Fruit fly (Drosophila melanogaster): Measurements from ENCODE around the gene CG6865.

CG6865 gene

dm6 chr3L:18813963-18814647 lies 49.3 kb upstream of the CG6865 start (continued):
- TF ChIP-seq amos (GFP tag; IDR thresholded peaks at IDR 0.05; ENCODE audit: partially characterized antibody) (no peak), twi (tag; optimal IDR thresholded peaks at IDR 0.05) (no peak), Hr51 (GFP tag; optimal IDR thresholded peaks at IDR 0.05) (peak in 1 of 2 experiments; percentile 46), nmo (GFP tag; optimal IDR thresholded peaks at IDR 0.05) (no peak), Pdp1 (GFP tag; optimal IDR thresholded peaks at IDR 0.05) (peak; percentile 2 to 77), ab (GFP tag; optimal IDR thresholded peaks at IDR 0.05) (no peak), CG3838 (GFP tag; optimal IDR thresholded peaks at IDR 0.05) (peak; percentile 69), toy (GFP tag; IDR thresholded peaks at IDR 0.05) (no peak), CG1832 (GFP tag; optimal IDR thresholded peaks at IDR 0.05) (no peak), onecut (GFP tag; IDR thresholded peaks at IDR 0.05) (peak; percentile 57), CG1529 (GFP tag; optimal IDR thresholded peaks at IDR 0.05) (peak; percentile 62), vnd (GFP tag; IDR thresholded peaks at IDR 0.05; ENCODE audit: partially characterized antibody) (no peak), CG16815 (GFP tag; optimal IDR thresholded peaks at IDR 0.05) (no peak), Mrtf (GFP tag; IDR thresholded peaks at IDR 0.05) (no peak; the same call in 2 of the 3 replicates), da (GFP tag; optimal IDR thresholded peaks at IDR 0.05) (peak; percentile 42), CG7786 (GFP tag; optimal IDR thresholded peaks at IDR 0.05) (peak; percentile 19), Awh (GFP tag; IDR thresholded peaks at IDR 0.05) (peak; percentile 80), CG8089 (GFP tag; optimal IDR thresholded peaks at IDR 0.05) (peak; percentile 56), CG9817 (tag; optimal IDR thresholded peaks at IDR 0.05) (no peak), prd (optimal IDR thresholded peaks at IDR 0.05) (no peak), prd (GFP tag; IDR thresholded peaks at IDR 0.05) (no peak), nau (GFP tag; optimal IDR thresholded peaks at IDR 0.05) (no peak), CG9797 (GFP tag; optimal IDR thresholded peaks at IDR 0.05) (no peak), tll (GFP tag; optimal IDR thresholded peaks at IDR 0.05) (peak in 1 of 2 experiments; percentile 30), HHEX (GFP tag; optimal IDR thresholded peaks at IDR 0.05) (peak; percentile 81), CG4617 (GFP tag; optimal IDR thresholded peaks at IDR 0.05; ENCODE audit: borderline replicate concordance) (no peak), CG17186 (GFP tag; optimal IDR thresholded peaks at IDR 0.05) (no peak), seq (GFP tag; IDR thresholded peaks at IDR 0.05) (peak; percentile 56; the same call in 1 of the 2 replicates), otp (GFP tag; IDR thresholded peaks at IDR 0.05) (no peak), Gsc (GFP tag; IDR thresholded peaks at IDR 0.05) (no peak), CG30403 (GFP tag; optimal IDR thresholded peaks at IDR 0.05) (no peak), CG33557 (GFP tag; optimal IDR thresholded peaks at IDR 0.05) (peak; percentile 3), Sry-β (GFP tag; optimal IDR thresholded peaks at IDR 0.05) (no peak), eyg (GFP tag; optimal IDR thresholded peaks at IDR 0.05) (peak; percentile 70), CG1647 (GFP tag; optimal IDR thresholded peaks at IDR 0.05) (no peak), CG8924 (tag; optimal IDR thresholded peaks at IDR 0.05) (peak; percentile 70), TFAM (GFP tag; optimal IDR thresholded peaks at IDR 0.05) (no peak), Tbp (GFP tag; optimal IDR thresholded peaks at IDR 0.05) (no peak), bsh (GFP tag; optimal IDR thresholded peaks at IDR 0.05) (peak in 1 of 2 experiments; percentile 77), row (GFP tag; IDR thresholded peaks at IDR 0.05) (no peak; the same call in 2 of the 3 replicates), CG10147 (GFP tag; optimal IDR thresholded peaks at IDR 0.05) (peak; percentile 68), CG13775 (GFP tag; optimal IDR thresholded peaks at IDR 0.05) (no peak), C15 (GFP tag; IDR thresholded peaks at IDR 0.05) (no peak; the same call in 2 of the 3 replicates), CG34224 (GFP tag; IDR thresholded peaks at IDR 0.05; ENCODE audit: partially characterized antibody) (peak; percentile 53; the same call in 1 of the 3 replicates), CG3995 (GFP tag; optimal IDR thresholded peaks at IDR 0.05) (no peak), CG15479 (GFP tag; optimal IDR thresholded peaks at IDR 0.05) (peak; percentile 69), PHDP (tag; optimal IDR thresholded peaks at IDR 0.05) (peak; percentile 58), exex (tag; optimal IDR thresholded peaks at IDR 0.05) (peak; percentile 66), Dp (GFP tag; optimal IDR thresholded peaks at IDR 0.05) (no peak)
